Worm (Caenorhabditis elegans) whole organism, L4 larva: ENCODE measurements around the gene vdac-1.

Source experiments
- F44E2.7 ChIP-seq: fragments of 200-800 bp; sonication (Bioruptor generic); IDR thresholded peaks from 2 replicates; pipeline ENCODE4 v2.1.2; 2022; ENCODE audit warnings: missing genetic modification characterization, missing compliant biosample characterization
- T26A8.4 ChIP-seq: fragments of 200-800 bp; sonication (Bioruptor generic); IDR thresholded peaks from 2 replicates; pipeline ENCODE4 v1.3.6; 2022; ENCODE audit warnings: missing genetic modification characterization, missing compliant biosample characterization
- Y105C5A.15 ChIP-seq: fragments of 200-800 bp; sonication (Bioruptor generic); IDR thresholded peaks from 2 replicates; pipeline ENCODE4 v1.3.6; 2022; ENCODE audit warnings: missing genetic modification characterization, missing compliant biosample characterization
- Y48G9A.11 ChIP-seq: fragments of 200-800 bp; sonication (Bioruptor generic); IDR thresholded peaks from 2 replicates; pipeline ENCODE4 v1.3.6; 2022; ENCODE audit warnings: missing genetic modification reagents, missing genetic modification characterization, missing compliant biosample characterization
- ZK337.2 ChIP-seq: fragments of 200-800 bp; sonication (Bioruptor generic); IDR thresholded peaks from 2 replicates; pipeline ENCODE4 v1.3.6; 2022; ENCODE audit warnings: missing genetic modification reagents, missing genetic modification characterization, missing compliant biosample characterization
- ceh-28 ChIP-seq: fragments of 150-350 bp; optimal IDR thresholded peaks from 2 replicates; lab custom pipeline; 2014; ENCODE audit warnings: missing biosample characterization, missing genetic modification reagents, missing genetic modification characterization
- ceh-44 ChIP-seq: fragments of 200-800 bp; sonication (Bioruptor generic); IDR thresholded peaks from 2 replicates; pipeline ENCODE4 v1.3.6; 2022; ENCODE audit warnings: missing genetic modification reagents, missing genetic modification characterization, missing compliant biosample characterization
- ctbp-1 ChIP-seq: fragments of 200-800 bp; sonication (Bioruptor generic); IDR thresholded peaks from 2 replicates; pipeline ENCODE4 v1.3.6; 2022; ENCODE audit warnings: missing genetic modification reagents, missing genetic modification characterization, missing compliant biosample characterization
- daf-12 ChIP-seq: fragments of 150-350 bp; optimal IDR thresholded peaks from 2 replicates; lab custom pipeline; 2014; ENCODE audit warnings: missing biosample characterization, missing genetic modification reagents, missing genetic modification characterization
- daf-16 ChIP-seq, 3 experiments: sonication (generic microtip); optimal IDR thresholded peaks; 2 replicates each; lab custom pipeline; 2016 to 2017; ENCODE audit warnings: missing genetic modification characterization in 3 of 3, missing genetic modification reagents in 3 of 3, mild to moderate bottlenecking in 2 of 3, missing compliant biosample characterization in 2 of 3, missing biosample characterization in 1 of 3, moderate library complexity in 1 of 3
- daf-19 ChIP-seq: fragments of 200-800 bp; sonication (Bioruptor generic); conservative IDR thresholded peaks from 2 replicates; pipeline ENCODE4 v1.3.6; 2022; ENCODE audit warnings: missing genetic modification characterization, missing compliant biosample characterization
- dmd-6 ChIP-seq: fragments of 200-800 bp; sonication (Bioruptor generic); IDR thresholded peaks from 2 replicates; pipeline ENCODE4 v1.3.6; 2022; ENCODE audit warnings: missing genetic modification reagents, missing genetic modification characterization, missing compliant biosample characterization
- dve-1 ChIP-seq: sonication (generic microtip); optimal IDR thresholded peaks from 2 replicates; lab custom pipeline; 2017; ENCODE audit warnings: antibody characterized with exemption, mild to moderate bottlenecking, missing genetic modification characterization, missing compliant biosample characterization; ENCODE audit not compliant: insufficient read depth
- egl-43 ChIP-seq: fragments of 200-800 bp; sonication (Bioruptor generic); IDR thresholded peaks from 2 replicates; pipeline ENCODE4 v1.3.6; 2022; ENCODE audit warnings: missing genetic modification reagents, missing genetic modification characterization, missing compliant biosample characterization
- fkh-10 ChIP-seq: fragments of 150-350 bp; optimal IDR thresholded peaks from 2 replicates; lab custom pipeline; 2014; ENCODE audit warnings: missing biosample characterization, missing genetic modification reagents, missing genetic modification characterization
- hlh-11 ChIP-seq: fragments of 200-800 bp; sonication (Bioruptor generic); optimal IDR thresholded peaks from 2 replicates; lab custom pipeline; 2018; ENCODE audit warnings: mild to moderate bottlenecking, missing genetic modification characterization, missing compliant biosample characterization
- hlh-30 ChIP-seq: sonication (generic microtip); optimal IDR thresholded peaks from 2 replicates; lab custom pipeline; 2017; ENCODE audit warnings: antibody characterized with exemption, mild to moderate bottlenecking, missing genetic modification characterization, missing compliant biosample characterization; ENCODE audit not compliant: insufficient read depth
- lir-3 ChIP-seq: sonication (generic microtip); optimal IDR thresholded peaks from 2 replicates; lab custom pipeline; 2016; ENCODE audit warnings: mild to moderate bottlenecking, missing genetic modification characterization, missing compliant biosample characterization
- madf-9 ChIP-seq: fragments of 200-800 bp; sonication (Bioruptor generic); conservative IDR thresholded peaks from 2 replicates; pipeline ENCODE4 v1.3.6; 2022; ENCODE audit warnings: missing genetic modification reagents, missing genetic modification characterization, missing compliant biosample characterization
- mdl-1 ChIP-seq, 2 experiments: fragments of 150-350 bp in 1 of 2; sonication (generic microtip) in 1 of 2; optimal IDR thresholded peaks; 2 replicates each; lab custom pipeline; 2014 to 2017; ENCODE audit warnings: missing biosample characterization in 2 of 2, missing genetic modification characterization in 2 of 2
- mes-2 ChIP-seq: sonication (generic microtip); optimal IDR thresholded peaks from 2 replicates; lab custom pipeline; 2016; ENCODE audit warnings: missing genotype, mild to moderate bottlenecking, missing genetic modification characterization, missing compliant biosample characterization; ENCODE audit not compliant: poor library complexity, severe bottlenecking
- nhr-10 ChIP-seq: fragments of 150-350 bp; optimal IDR thresholded peaks from 2 replicates; lab custom pipeline; 2014; ENCODE audit warnings: missing biosample characterization, missing genetic modification characterization
- nhr-102 ChIP-seq: sonication (generic microtip); optimal IDR thresholded peaks from 2 replicates; lab custom pipeline; 2016; ENCODE audit warnings: mild to moderate bottlenecking, missing genetic modification characterization, moderate library complexity, missing compliant biosample characterization
- nhr-111 ChIP-seq: fragments of 200-800 bp; sonication (Bioruptor generic); optimal IDR thresholded peaks from 2 replicates; lab custom pipeline; 2018; ENCODE audit warnings: mild to moderate bottlenecking, missing genetic modification characterization, missing compliant biosample characterization
- nhr-25 ChIP-seq: sonication (generic microtip); optimal IDR thresholded peaks from 2 replicates; lab custom pipeline; 2017; ENCODE audit warnings: missing genetic modification characterization, mild to moderate bottlenecking, missing compliant biosample characterization, antibody characterized with exemption, moderate library complexity, borderline replicate concordance; ENCODE audit not compliant: insufficient read depth
- nhr-28 ChIP-seq: fragments of 150-350 bp; optimal IDR thresholded peaks from 2 replicates; lab custom pipeline; 2014; ENCODE audit warnings: missing biosample characterization, missing genetic modification characterization
- nhr-6 ChIP-seq: fragments of 150-350 bp; optimal IDR thresholded peaks from 2 replicates; lab custom pipeline; 2014; ENCODE audit warnings: missing biosample characterization, missing genetic modification characterization
- php-3 ChIP-seq: fragments of 200-800 bp; sonication (Bioruptor generic); IDR thresholded peaks from 2 replicates; pipeline ENCODE4 v1.3.6; 2022; ENCODE audit warnings: missing genetic modification reagents, missing genetic modification characterization, missing compliant biosample characterization
- pqm-1 ChIP-seq: sonication (generic microtip); optimal IDR thresholded peaks from 2 replicates; lab custom pipeline; 2017; ENCODE audit warnings: missing biosample characterization, missing genetic modification characterization
- rbr-2 ChIP-seq: sonication (generic microtip); optimal IDR thresholded peaks from 2 replicates; lab custom pipeline; 2016; ENCODE audit warnings: missing genotype, missing genetic modification characterization, missing compliant biosample characterization
- sdz-12 ChIP-seq: fragments of 200-800 bp; sonication (Bioruptor generic); optimal IDR thresholded peaks from 2 replicates; lab custom pipeline; 2018; ENCODE audit warnings: mild to moderate bottlenecking, missing genetic modification characterization, missing compliant biosample characterization
- tra-1 ChIP-seq: fragments of 200-800 bp; sonication (Bioruptor generic); IDR thresholded peaks from 2 replicates; pipeline ENCODE4 v1.3.6; 2022; ENCODE audit warnings: missing genetic modification reagents, missing genetic modification characterization, missing compliant biosample characterization
- unc-62 ChIP-seq, 3 experiments: fragments of 150-350 bp in 1 of 3; sonication (generic microtip); optimal IDR thresholded peaks in 2 of 3; peaks in 1 of 3; 1 replicate in 1 of 3; 2 replicates in 2 of 3; lab custom pipeline; 2014 to 2017; ENCODE audit warnings: missing biosample characterization in 3 of 3, missing genetic modification characterization in 3 of 3, missing genetic modification reagents in 3 of 3, missing genotype in 1 of 3
- zip-11 ChIP-seq: fragments of 200-800 bp; sonication (Bioruptor generic); IDR thresholded peaks from 2 replicates; pipeline ENCODE4 v1.3.6; 2022; ENCODE audit warnings: missing genetic modification characterization, missing compliant biosample characterization

vdac-1 gene

ce11 chrIV:7505866-7506488, 1.7 kb downstream of the vdac-1 start (continued):
- peak in 1 of 2 experiments; percentile 74 for TF ChIP-seq unc-62 (GFP tag; optimal IDR thresholded peaks at IDR 0.05 in 1 of 2; lab: Kevin White, UChicago)
- no peak for TF ChIP-seq unc-62 (tag; optimal IDR thresholded peaks at IDR 0.05; lab: Kevin White, UChicago)
- no peak for TF ChIP-seq pqm-1
- TF ChIP-seq Y105C5A.15 (GFP tag; lab: Robert Waterston, UW) = no peak
- TF ChIP-seq daf-12 = no peak
- peak; percentile 38; the same call in 1 of the 2 replicates for TF ChIP-seq ctbp-1
- no peak for TF ChIP-seq zip-11 (GFP tag; lab: Robert Waterston, UW)
- TF ChIP-seq php-3 = no peak
- no peak for TF ChIP-seq rbr-2 (tag; lab: Kevin White, UChicago)
- TF ChIP-seq nhr-111 (GFP tag; lab: Kevin White, UChicago) = no peak
- TF ChIP-seq ceh-28 (tag; lab: Kevin White, UChicago) = no peak
- no peak for TF ChIP-seq mdl-1 (tag; optimal IDR thresholded peaks at IDR 0.05; lab: Kevin White, UChicago)
- no peak for TF ChIP-seq nhr-28 (tag; lab: Kevin White, UChicago)

DNA sequence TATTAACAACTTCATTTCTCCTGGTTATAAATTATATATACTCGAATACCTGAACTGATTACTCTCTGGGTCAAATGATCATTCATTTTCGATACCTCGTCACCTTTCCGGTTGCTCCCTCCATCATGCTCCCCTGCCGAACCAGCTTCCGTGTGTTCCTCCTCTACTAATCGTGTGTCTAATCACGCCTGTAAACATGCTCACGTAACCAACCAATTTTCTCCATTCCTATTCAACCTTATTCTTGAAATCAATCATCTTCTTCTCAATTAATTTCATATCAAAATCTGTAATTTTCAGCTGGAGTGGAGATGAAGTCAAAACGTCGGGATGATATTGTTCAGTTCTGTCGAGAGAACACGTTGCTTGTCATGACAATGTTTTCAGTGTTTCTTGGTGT, 4.4 kb downstream of the vdac-1 start, which contains the start of gene glt-6:
Gene glt-6 (plus strand): TSS at position 301 of the 400 bp plus-strand sequence.
- TF ChIP-seq daf-12 (no peak), nhr-102 (tag; lab: Kevin White, UChicago) (no peak), hlh-30 (tag; lab: Kevin White, UChicago) (no peak), rbr-2 (tag; lab: Kevin White, UChicago) (no peak), F44E2.7 (GFP tag; lab: Robert Waterston, UW) (no peak), nhr-10 (tag; lab: Kevin White, UChicago) (no peak), unc-62 (GFP tag; optimal IDR thresholded peaks at IDR 0.05 in 1 of 2; lab: Kevin White, UChicago) (no peak), unc-62 (tag; optimal IDR thresholded peaks at IDR 0.05; lab: Kevin White, UChicago) (no peak), tra-1 (GFP tag; lab: Robert Waterston, UW) (no peak), daf-19 (GFP tag; lab: Robert Waterston, UW) (no peak), hlh-11 (tag; lab: Kevin White, UChicago) (no peak), mes-2 (tag; lab: Kevin White, UChicago) (no peak), nhr-25 (tag; lab: Kevin White, UChicago) (no peak), lir-3 (tag; lab: Kevin White, UChicago) (no peak), egl-43 (GFP tag; lab: Robert Waterston, UW) (no peak), fkh-10 (no peak)

DNA sequence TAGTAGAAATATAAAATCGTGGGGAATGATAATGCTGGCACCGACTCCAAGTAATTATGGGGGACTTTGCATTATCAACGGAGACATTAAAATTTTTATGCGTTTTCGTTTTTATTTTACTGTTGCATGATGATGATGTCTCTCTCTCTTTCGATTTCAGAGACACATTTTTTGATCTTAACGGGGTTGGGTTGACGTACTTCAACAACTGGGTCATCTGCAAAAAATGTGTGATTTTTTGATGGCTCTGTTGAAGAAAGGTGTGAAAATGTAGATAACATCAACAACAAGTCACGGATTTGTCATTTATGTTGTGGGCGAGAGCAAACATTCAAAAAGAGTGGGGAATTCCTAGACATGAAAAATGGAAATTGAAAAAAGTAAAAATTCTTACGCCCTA, 6.4 kb downstream of the vdac-1 start, which contains the start of gene F55G1.15:
Gene F55G1.15 (minus strand): TSS at position 101 of the 400 bp plus-strand sequence.
- no peak for TF ChIP-seq daf-19 (GFP tag; lab: Robert Waterston, UW)
- peak; percentile 74 for TF ChIP-seq php-3
- TF ChIP-seq nhr-6 (tag; lab: Kevin White, UChicago) = no peak
- no peak for TF ChIP-seq mes-2 (tag; lab: Kevin White, UChicago)
- no peak for TF ChIP-seq ZK337.2 (GFP tag; lab: Robert Waterston, UW)
- TF ChIP-seq dmd-6 (GFP tag; lab: Robert Waterston, UW) = peak; percentile 39; the same call in 1 of the 2 replicates
- no peak for TF ChIP-seq madf-9 (GFP tag; lab: Robert Waterston, UW)
- no peak for TF ChIP-seq daf-16 (GFP tag; optimal IDR thresholded peaks at IDR 0.05; lab: Kevin White, UChicago)
- peak; percentile 20 for TF ChIP-seq daf-16 (tag; optimal IDR thresholded peaks at IDR 0.05; lab: Kevin White, UChicago)
- no peak for TF ChIP-seq nhr-102 (tag; lab: Kevin White, UChicago)
- TF ChIP-seq ceh-44 (GFP tag; lab: Robert Waterston, UW) = no peak
- peak; percentile 8 for TF ChIP-seq dve-1 (tag; lab: Kevin White, UChicago)
- no peak for TF ChIP-seq mdl-1 (tag; optimal IDR thresholded peaks at IDR 0.05; lab: Kevin White, UChicago)
- TF ChIP-seq pqm-1 = peak; percentile 1
- no peak for TF ChIP-seq sdz-12 (GFP tag; lab: Kevin White, UChicago)
- TF ChIP-seq T26A8.4 (GFP tag; lab: Robert Waterston, UW) = no peak
- no peak for TF ChIP-seq Y48G9A.11 (GFP tag; lab: Robert Waterston, UW)
